Fruit fly (Drosophila melanogaster) S2 (cell line): ENCODE measurements around the gene CG14985.

Experiments used
- CG8478 ChIP-seq: fragments of >200 bp; optimal IDR thresholded peaks from 2 replicates; lab custom pipeline; 2018
- CTCF ChIP-seq, 2 experiments: fragments of >200 bp; optimal IDR thresholded peaks; 2 replicates each; lab custom pipeline; 2018

dm6 chr3L:4010122-4010521, 6.8 kb downstream of the CG14985 start:
- no peak for TF ChIP-seq CG8478 (lab: Kevin White, UChicago)
- TF ChIP-seq CTCF (optimal IDR thresholded peaks at IDR 0.05; lab: Kevin White, UChicago): no peak
